Worm (Caenorhabditis elegans) whole organism, L4/young adult: Measurements from ENCODE around the gene Y14H12B.2.

Experiments
- W03F9.2 ChIP-seq: fragments of 150-350 bp; optimal IDR thresholded peaks from 2 replicates; lab custom pipeline; 2014; ENCODE audit warnings: missing biosample characterization, missing genetic modification characterization
- him-1 ChIP-seq: sonication (generic microtip); optimal IDR thresholded peaks from 2 replicates; lab custom pipeline; 2016; ENCODE audit warnings: missing genotype, missing genetic modification reagents, missing genetic modification characterization, missing compliant biosample characterization

DNA sequence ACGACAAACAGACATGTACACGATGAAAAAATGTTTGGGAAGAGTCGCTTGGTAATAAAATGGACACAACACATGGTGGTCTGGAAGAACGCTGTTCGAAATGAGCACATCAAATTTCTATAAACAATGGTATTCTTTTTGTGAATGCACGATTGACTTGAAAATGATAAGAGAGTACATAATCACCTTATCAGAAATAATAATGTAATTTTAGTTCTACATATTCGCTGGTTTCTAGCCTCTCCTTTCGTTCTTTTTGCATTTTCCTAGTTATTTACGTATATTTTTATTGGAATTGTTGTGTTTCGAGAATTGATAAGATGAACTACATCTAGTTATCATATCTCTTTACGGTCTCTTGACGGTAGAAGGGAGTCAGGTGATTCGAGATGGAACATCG lies 20.5 kb upstream of the Y14H12B.2 start:
- TF ChIP-seq him-1 (tag; lab: Kevin White, UChicago): no peak
- TF ChIP-seq W03F9.2 (tag; lab: Kevin White, UChicago): no peak
